Fruit fly (Drosophila melanogaster) whole organism, embryonic: ENCODE data around the gene Cpsf5.

Experiments used
- Abd-B ChIP-seq: fragments of 200-800 bp; sonication (Bioruptor generic); optimal IDR thresholded peaks from 2 replicates; lab custom pipeline; 2018; ENCODE audit warnings: missing biosample characterization, mild to moderate bottlenecking, missing genetic modification characterization, moderate library complexity
- Awh ChIP-seq: fragments of 200-800 bp; sonication (Bioruptor generic); IDR thresholded peaks from 2 replicates; pipeline ENCODE4, ENCODE4 v1.3.6; 2022; ENCODE audit warnings: missing biosample characterization, missing genetic modification characterization
- Blimp-1 ChIP-seq: fragments of 200-800 bp; sonication (Bioruptor generic); optimal IDR thresholded peaks from 3 replicates; lab custom pipeline; 2018; ENCODE audit warnings: missing biosample characterization, missing genetic modification characterization, mild to moderate bottlenecking, moderate library complexity, missing genetic modification reagents
- CG1024 ChIP-seq: fragments of 200-800 bp; sonication (Bioruptor generic); IDR thresholded peaks from 2 replicates; pipeline ENCODE4 v1.3.6; 2022; ENCODE audit warnings: missing biosample characterization, missing genetic modification characterization
- CG12155 ChIP-seq: fragments of 200-800 bp; sonication (Bioruptor generic); optimal IDR thresholded peaks from 3 replicates; lab custom pipeline; 2016; ENCODE audit warnings: missing biosample characterization, missing genetic modification characterization
- CG12236 ChIP-seq: fragments of 200-800 bp; sonication (Bioruptor generic); optimal IDR thresholded peaks from 2 replicates; lab custom pipeline; 2016; ENCODE audit warnings: missing biosample characterization, missing genetic modification characterization
- CG12744 ChIP-seq: fragments of 200-800 bp; sonication (Bioruptor generic); optimal IDR thresholded peaks from 2 replicates; lab custom pipeline; 2016; ENCODE audit warnings: missing biosample characterization, missing genetic modification characterization
- CG13894 ChIP-seq: fragments of 200-800 bp; sonication (Bioruptor generic); optimal IDR thresholded peaks from 3 replicates; lab custom pipeline; 2018; ENCODE audit warnings: missing biosample characterization, mild to moderate bottlenecking, missing genetic modification characterization, moderate library complexity
- CG14014 ChIP-seq: fragments of 200-800 bp; sonication (Bioruptor generic); IDR thresholded peaks from 2 replicates; pipeline ENCODE4 v1.3.6; 2022; ENCODE audit warnings: missing biosample characterization, missing genetic modification characterization
- CG14667 ChIP-seq: fragments of 200-800 bp; sonication (Bioruptor generic); IDR thresholded peaks from 2 replicates; pipeline ENCODE4 v1.3.6; 2022; ENCODE audit warnings: missing biosample characterization, missing genetic modification characterization
- CG15479 ChIP-seq: fragments of 200-800 bp; sonication (Bioruptor generic); optimal IDR thresholded peaks from 3 replicates; lab custom pipeline; 2019; ENCODE audit warnings: missing biosample characterization, mild to moderate bottlenecking, missing genetic modification characterization, moderate library complexity
- CG17612 ChIP-seq: fragments of 200-800 bp; sonication (Bioruptor generic); IDR thresholded peaks from 2 replicates; pipeline ENCODE4 v1.3.6; 2022; ENCODE audit warnings: missing biosample characterization, missing genetic modification characterization
- CG1792 ChIP-seq: fragments of 200-800 bp; sonication (Bioruptor generic); optimal IDR thresholded peaks from 2 replicates; lab custom pipeline; 2016; ENCODE audit warnings: missing biosample characterization, missing genetic modification characterization
- CG1832 ChIP-seq: fragments of 200-800 bp; sonication (Bioruptor generic); optimal IDR thresholded peaks from 2 replicates; lab custom pipeline; 2017; ENCODE audit warnings: missing biosample characterization, mild to moderate bottlenecking, missing genetic modification characterization, inconsistent platforms
- CG18599 ChIP-seq: fragments of 200-800 bp; sonication (Bioruptor generic); optimal IDR thresholded peaks from 3 replicates; lab custom pipeline; 2017; ENCODE audit warnings: missing biosample characterization, missing genetic modification characterization, mild to moderate bottlenecking, moderate library complexity, missing genetic modification reagents
- CG18764 ChIP-seq: fragments of 200-800 bp; sonication (Bioruptor generic); optimal IDR thresholded peaks from 3 replicates; lab custom pipeline; 2016; ENCODE audit warnings: missing biosample characterization, missing genetic modification characterization
- CG2678 ChIP-seq: fragments of 200-800 bp; sonication (Bioruptor generic); optimal IDR thresholded peaks from 3 replicates; lab custom pipeline; 2019; ENCODE audit warnings: missing biosample characterization, mild to moderate bottlenecking, missing genetic modification characterization, moderate library complexity
- CG4360 ChIP-seq: fragments of 200-800 bp; sonication (Bioruptor generic); IDR thresholded peaks from 2 replicates; pipeline ENCODE4 v1.3.6; 2022; ENCODE audit warnings: missing biosample characterization, missing genetic modification characterization
- CG7928 ChIP-seq: fragments of 200-800 bp; sonication (Bioruptor generic); optimal IDR thresholded peaks from 2 replicates; lab custom pipeline; 2017; ENCODE audit warnings: missing biosample characterization, mild to moderate bottlenecking, missing genetic modification characterization
- CG7987 ChIP-seq: fragments of 200-800 bp; sonication (Bioruptor generic); optimal IDR thresholded peaks from 2 replicates; lab custom pipeline; 2018; ENCODE audit warnings: missing biosample characterization, mild to moderate bottlenecking, missing genetic modification characterization, moderate library complexity
- CG8944 ChIP-seq: fragments of 200-800 bp; sonication (Bioruptor generic); optimal IDR thresholded peaks from 3 replicates; lab custom pipeline; 2016; ENCODE audit warnings: missing biosample characterization, missing genetic modification characterization
- CG9437 ChIP-seq: fragments of 200-800 bp; sonication (Bioruptor generic); optimal IDR thresholded peaks from 2 replicates; lab custom pipeline; 2018; ENCODE audit warnings: missing biosample characterization, mild to moderate bottlenecking, missing genetic modification characterization
- CG9876 ChIP-seq: fragments of 200-800 bp; sonication (Bioruptor generic); optimal IDR thresholded peaks from 2 replicates; lab custom pipeline; 2016; ENCODE audit warnings: missing biosample characterization, missing genetic modification characterization
- D ChIP-seq, 2 experiments: fragments of 200-800 bp in 1 of 2; fragments of >200 bp in 1 of 2; sonication (Bioruptor generic) in 1 of 2; optimal IDR thresholded peaks; 2 replicates in 1 of 2; 3 replicates in 1 of 2; lab custom pipeline; 2017; ENCODE audit warnings: mild to moderate bottlenecking in 1 of 2, missing biosample characterization in 1 of 2, missing genetic modification characterization in 1 of 2, missing genetic modification reagents in 1 of 2
- Elba2 ChIP-seq: fragments of 200-800 bp; sonication (Bioruptor generic); optimal IDR thresholded peaks from 3 replicates; lab custom pipeline; 2016; ENCODE audit warnings: missing biosample characterization, missing genetic modification characterization
- Med ChIP-seq: fragments of 200-800 bp; sonication (Bioruptor generic); peaks from one replicate; lab custom pipeline; 2016; ENCODE audit warnings: missing biosample characterization, missing genetic modification characterization, mild to moderate bottlenecking, inconsistent platforms, moderate library complexity
- Meics ChIP-seq: fragments of 200-800 bp; sonication (Bioruptor generic); optimal IDR thresholded peaks from 2 replicates; lab custom pipeline; 2017; ENCODE audit warnings: missing biosample characterization, mild to moderate bottlenecking, missing genetic modification characterization
- Mes4 ChIP-seq: fragments of 200-800 bp; sonication (Bioruptor generic); optimal IDR thresholded peaks from 2 replicates; lab custom pipeline; 2016; ENCODE audit warnings: missing biosample characterization, missing genetic modification characterization
- Sin3A ChIP-seq: fragments of >200 bp; optimal IDR thresholded peaks from 2 replicates; lab custom pipeline; 2018
- Ssrp ChIP-seq: fragments of 200-800 bp; sonication (Bioruptor generic); optimal IDR thresholded peaks from 2 replicates; lab custom pipeline; 2018; ENCODE audit warnings: missing biosample characterization, mild to moderate bottlenecking, missing genetic modification characterization, moderate library complexity
- YL-1 ChIP-seq: fragments of 200-800 bp; sonication (Bioruptor generic); optimal IDR thresholded peaks from 3 replicates; lab custom pipeline; 2017; ENCODE audit warnings: missing biosample characterization, mild to moderate bottlenecking, missing genetic modification characterization
- az2 ChIP-seq: fragments of 200-800 bp; sonication (Bioruptor generic); optimal IDR thresholded peaks from 3 replicates; lab custom pipeline; 2016; ENCODE audit warnings: missing biosample characterization, missing genetic modification characterization
- cas ChIP-seq: fragments of 200-800 bp; sonication (Bioruptor generic); IDR thresholded peaks from 2 replicates; pipeline ENCODE4 v1.3.6; 2022; ENCODE audit warnings: missing biosample characterization, missing genetic modification characterization
- chm ChIP-seq: fragments of 200-800 bp; sonication (Bioruptor generic); IDR thresholded peaks from 2 replicates; pipeline ENCODE4 v1.3.6; 2022; ENCODE audit warnings: missing biosample characterization, missing genetic modification characterization
- en ChIP-seq: fragments of 200-800 bp; sonication (Bioruptor generic); optimal IDR thresholded peaks from 2 replicates; lab custom pipeline; 2016; ENCODE audit warnings: missing biosample characterization, missing genetic modification characterization
- ewg ChIP-seq: fragments of 200-800 bp; sonication (Bioruptor generic); optimal IDR thresholded peaks from 3 replicates; lab custom pipeline; 2017; ENCODE audit warnings: mild to moderate bottlenecking, missing biosample characterization, missing genetic modification reagents, missing genetic modification characterization
- fd3F ChIP-seq: fragments of 200-800 bp; sonication (Bioruptor generic); optimal IDR thresholded peaks from 2 replicates; lab custom pipeline; 2018; ENCODE audit warnings: missing biosample characterization, mild to moderate bottlenecking, missing genetic modification characterization, moderate library complexity
- gce ChIP-seq: fragments of 200-800 bp; sonication (Bioruptor generic); IDR thresholded peaks from 3 replicates; pipeline ENCODE4 v1.3.6; 2022; ENCODE audit warnings: missing biosample characterization, missing genetic modification characterization
- kah ChIP-seq: fragments of 200-800 bp; sonication (Bioruptor generic); optimal IDR thresholded peaks from 2 replicates; lab custom pipeline; 2018; ENCODE audit warnings: missing biosample characterization, mild to moderate bottlenecking, missing genetic modification characterization
- peb ChIP-seq: fragments of 200-800 bp; sonication (Bioruptor generic); IDR thresholded peaks from 2 replicates; pipeline ENCODE4 v1.3.6; 2022; ENCODE audit warnings: missing biosample characterization, missing genetic modification characterization
- pzg ChIP-seq: fragments of 200-800 bp; sonication (Bioruptor generic); optimal IDR thresholded peaks from 3 replicates; lab custom pipeline; 2018; ENCODE audit warnings: missing biosample characterization, mild to moderate bottlenecking, missing genetic modification characterization, moderate library complexity
- scrt ChIP-seq: fragments of 200-800 bp; sonication (Bioruptor generic); optimal IDR thresholded peaks from 2 replicates; lab custom pipeline; 2018; ENCODE audit warnings: missing biosample characterization, mild to moderate bottlenecking, missing genetic modification characterization, moderate library complexity
- sens ChIP-seq: fragments of 200-800 bp; sonication (Bioruptor generic); peaks from one replicate; lab custom pipeline; 2016; ENCODE audit warnings: missing biosample characterization, missing genetic modification characterization
- tgo ChIP-seq: fragments of 200-800 bp; sonication (Bioruptor generic); IDR thresholded peaks from 3 replicates; pipeline ENCODE4 v1.3.6; 2022; ENCODE audit warnings: missing biosample characterization, missing genetic modification characterization
- tin ChIP-seq: fragments of 200-800 bp; sonication (Bioruptor generic); optimal IDR thresholded peaks from 3 replicates; lab custom pipeline; 2016; ENCODE audit warnings: missing biosample characterization, missing genetic modification characterization
- trem ChIP-seq: fragments of 200-800 bp; optimal IDR thresholded peaks from 3 replicates; lab custom pipeline; 2019; ENCODE audit warnings: missing biosample characterization, mild to moderate bottlenecking, missing genetic modification characterization, moderate library complexity
- twi ChIP-seq: fragments of 200-800 bp; optimal IDR thresholded peaks from 2 replicates; lab custom pipeline; 2019; ENCODE audit warnings: missing biosample characterization, mild to moderate bottlenecking, missing genetic modification characterization, moderate library complexity
- yki ChIP-seq: fragments of >200 bp; optimal IDR thresholded peaks from 3 replicates; lab custom pipeline; 2018
- zf30C ChIP-seq: fragments of 200-800 bp; sonication (Bioruptor generic); optimal IDR thresholded peaks from 3 replicates; lab custom pipeline; 2018; ENCODE audit warnings: missing biosample characterization, mild to moderate bottlenecking, missing genetic modification characterization

The Cpsf5 gene

dm6 chr3L:9455819-9456388, 45.1 kb downstream of the Cpsf5 start, which contains the start of the genes phol and CG3552 (continued):
- TF ChIP-seq CG9876 (no peak), cas (GFP tag; lab: Robert Waterston, UW) (no peak), CG14667 (GFP tag; lab: Robert Waterston, UW) (no peak), Ssrp (tag; lab: Kevin White, UChicago) (no peak), CG14014 (GFP tag; lab: Robert Waterston, UW) (no peak), CG18764 (GFP tag; lab: Kevin White, UChicago) (no peak), CG1024 (GFP tag; lab: Robert Waterston, UW) (no peak), en (GFP tag; lab: Kevin White, UChicago) (no peak), Meics (GFP tag; lab: Kevin White, UChicago) (no peak), CG17612 (no peak), CG7928 (GFP tag; lab: Kevin White, UChicago) (peak; percentile 41), peb (no peak), CG15479 (GFP tag; lab: Kevin White, UChicago) (peak; percentile 83), CG1832 (GFP tag; lab: Kevin White, UChicago) (no peak), zf30C (no peak), Abd-B (GFP tag; lab: Kevin White, UChicago) (peak; percentile 18), CG12236 (GFP tag; lab: Kevin White, UChicago) (no peak), kah (GFP tag; lab: Kevin White, UChicago) (no peak), tin (GFP tag; lab: Kevin White, UChicago) (no peak), CG12744 (GFP tag; lab: Kevin White, UChicago) (no peak), Sin3A (lab: Kevin White, UChicago) (peak; percentile 84), fd3F (GFP tag; lab: Kevin White, UChicago) (no peak), pzg (GFP tag; lab: Kevin White, UChicago) (peak; percentile 57), gce (GFP tag; lab: Robert Waterston, UW) (no peak)

DNA sequence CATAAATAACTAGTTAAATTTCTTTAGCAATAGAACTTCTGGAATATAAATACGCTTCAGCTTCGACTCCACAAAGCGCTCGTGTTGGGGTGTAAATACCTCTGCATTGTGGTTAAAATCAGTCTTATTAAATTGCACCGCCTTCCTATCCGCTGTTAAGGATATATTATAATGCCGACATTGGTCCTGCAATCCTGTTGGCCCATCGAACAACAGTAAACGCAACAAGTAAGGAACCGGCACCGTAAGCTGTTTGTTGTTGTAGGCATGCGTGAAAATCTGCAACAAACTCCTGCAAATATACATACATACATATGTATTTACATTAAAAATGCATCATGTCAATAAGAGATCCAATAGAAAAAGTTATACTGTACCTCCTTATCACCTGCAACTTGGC, 45.6 kb downstream of the Cpsf5 start:
- TF ChIP-seq Med (GFP tag; lab: Kevin White, UChicago) (peak; percentile 1), sens (GFP tag; lab: Kevin White, UChicago) (peak; percentile 31), Elba2 (GFP tag; lab: Kevin White, UChicago) (peak; percentile 15), ewg (GFP tag; lab: Kevin White, UChicago) (peak; percentile 6), Awh (no peak), az2 (GFP tag; lab: Kevin White, UChicago) (no peak), scrt (GFP tag; lab: Kevin White, UChicago) (peak; percentile 95), D (optimal IDR thresholded peaks at IDR 0.05; lab: Kevin White, UChicago) (no peak), D (GFP tag; optimal IDR thresholded peaks at IDR 0.05; lab: Kevin White, UChicago) (no peak), CG4360 (GFP tag; lab: Robert Waterston, UW) (peak; percentile 42; the same call in 1 of the 2 replicates), Meics (GFP tag; lab: Kevin White, UChicago) (peak; percentile 8), YL-1 (GFP tag; lab: Kevin White, UChicago) (peak; percentile 35), CG7987 (GFP tag; lab: Kevin White, UChicago) (no peak)

DNA sequence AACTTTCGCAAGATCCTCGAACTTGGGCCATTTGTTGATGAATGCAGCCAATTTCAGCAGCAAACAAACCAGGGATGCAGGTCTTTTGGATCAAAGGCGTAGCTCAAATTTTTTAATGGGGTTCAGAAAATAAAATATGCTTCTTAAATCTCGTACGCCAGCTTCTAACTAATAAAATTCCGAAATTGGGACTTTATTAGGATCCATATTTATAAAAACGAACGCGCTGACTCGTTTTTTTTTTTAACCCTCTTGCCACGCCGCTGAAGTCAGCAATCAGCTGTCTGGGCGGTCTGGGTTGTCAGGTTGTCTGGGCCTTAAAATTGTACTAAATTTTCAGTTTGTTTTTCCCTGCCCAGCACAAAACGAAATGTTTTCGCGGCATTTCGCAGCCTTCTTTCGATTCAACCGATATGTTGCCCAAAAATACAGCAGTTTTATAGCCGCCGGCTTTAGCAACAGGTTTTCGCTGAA, 46.8 kb downstream of the Cpsf5 start, which contains the start of gene CG3437:
Gene CG3437, minus strand, starts transcription at position 51 of the 474 bp plus-strand sequence.
- TF ChIP-seq CG12155 (GFP tag; lab: Kevin White, UChicago): peak; percentile 98
- peak; percentile 93 for TF ChIP-seq twi
- peak; percentile 99 for TF ChIP-seq CG13894 (tag; lab: Kevin White, UChicago)
- peak; percentile 99 for TF ChIP-seq CG8944 (GFP tag; lab: Kevin White, UChicago)
- TF ChIP-seq yki: no peak
- peak; percentile 99 for TF ChIP-seq chm
- TF ChIP-seq Blimp-1 (GFP tag; lab: Kevin White, UChicago): peak; percentile 97
- peak; percentile 99 for TF ChIP-seq tgo (GFP tag; lab: Robert Waterston, UW)
- peak; percentile 91 for TF ChIP-seq CG9437
- peak; percentile 99 for TF ChIP-seq CG2678 (tag; lab: Kevin White, UChicago)
- TF ChIP-seq CG1792: peak; percentile 97
- TF ChIP-seq trem (tag; lab: Kevin White, UChicago): peak; percentile 84
- TF ChIP-seq Mes4 (GFP tag; lab: Kevin White, UChicago): peak; percentile 97
- TF ChIP-seq CG18599 (GFP tag; lab: Kevin White, UChicago): peak; percentile 99
